Worm (Caenorhabditis elegans): ENCODE results near the gene F07C4.6.

DNA sequence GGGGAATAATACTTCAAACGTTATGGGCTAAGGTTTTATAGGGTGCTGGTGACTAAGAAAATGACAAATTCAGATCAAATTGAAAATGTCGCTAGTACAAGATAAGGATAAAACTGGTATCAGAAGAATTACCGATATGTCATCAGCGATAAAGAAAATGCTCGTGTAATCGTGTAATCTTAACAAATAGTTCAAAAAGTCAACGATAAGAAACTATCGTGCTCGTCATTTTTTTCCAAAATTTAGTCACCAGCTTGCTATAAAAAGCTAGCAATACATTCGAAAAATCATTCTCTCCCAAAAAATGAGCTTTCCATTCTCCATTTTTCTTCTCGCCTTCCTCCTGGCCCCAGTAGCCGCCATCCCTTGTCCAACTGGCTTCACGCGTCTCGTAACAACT lies 11.2 kb downstream of the F07C4.6 start, which contains the start of gene clec-45:
- no peak for TF ChIP-seq nhr-80 (tag; optimal IDR thresholded peaks at IDR 0.05)
- no peak for TF ChIP-seq somi-1 (GFP tag; optimal IDR thresholded peaks at IDR 0.05)
- no peak for TF ChIP-seq D2030.7 (GFP tag; IDR thresholded peaks at IDR 0.05)
- TF ChIP-seq C06A6.2 (GFP tag; conservative IDR thresholded peaks at IDR 0.05) = no peak
- TF ChIP-seq sea-2 (GFP tag; IDR thresholded peaks at IDR 0.05) = no peak

All from whole organism, young adult.